Worm (Caenorhabditis elegans) whole organism, L4/young adult: ENCODE data around the gene abf-3.

Experiments
- dao-5 ChIP-seq: sonication (generic microtip); optimal IDR thresholded peaks from 2 replicates; lab custom pipeline; 2016; ENCODE audit warnings: missing genotype, missing genetic modification characterization, moderate library complexity, missing compliant biosample characterization
- him-1 ChIP-seq: sonication (generic microtip); optimal IDR thresholded peaks from 2 replicates; lab custom pipeline; 2016; ENCODE audit warnings: missing genotype, missing genetic modification reagents, missing genetic modification characterization, missing compliant biosample characterization

DNA sequence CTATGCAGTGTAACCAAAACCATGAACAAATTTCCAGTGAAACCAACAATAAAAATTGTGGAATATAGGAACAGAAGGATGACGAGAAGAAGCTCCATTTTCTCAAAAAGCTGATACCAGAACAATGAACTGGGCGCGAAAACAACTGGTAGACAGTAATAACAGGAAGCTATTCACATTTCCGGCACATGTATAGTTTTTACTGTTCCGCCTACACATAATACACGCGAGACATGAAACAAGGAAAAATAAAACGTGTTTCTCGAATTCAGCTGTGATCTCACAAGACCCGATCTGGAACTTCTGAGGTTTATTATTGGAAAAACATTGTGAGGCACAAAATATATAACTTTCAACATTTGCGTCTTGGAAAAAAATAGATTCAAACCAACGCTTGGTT lies 8.1 kb downstream of the abf-3 start, which contains the start of gene srsx-36:
- TF ChIP-seq dao-5: no peak
- no peak for TF ChIP-seq him-1 (tag; lab: Kevin White, UChicago)
